Fruit fly (Drosophila melanogaster): ENCODE measurements around the gene Hsp70Bb.
"Not testable (repeated sequence)": the region's sequence is repeated elsewhere in the genome, so short reads cannot be mapped to it uniquely, and the experiment has no call there.

DNA sequence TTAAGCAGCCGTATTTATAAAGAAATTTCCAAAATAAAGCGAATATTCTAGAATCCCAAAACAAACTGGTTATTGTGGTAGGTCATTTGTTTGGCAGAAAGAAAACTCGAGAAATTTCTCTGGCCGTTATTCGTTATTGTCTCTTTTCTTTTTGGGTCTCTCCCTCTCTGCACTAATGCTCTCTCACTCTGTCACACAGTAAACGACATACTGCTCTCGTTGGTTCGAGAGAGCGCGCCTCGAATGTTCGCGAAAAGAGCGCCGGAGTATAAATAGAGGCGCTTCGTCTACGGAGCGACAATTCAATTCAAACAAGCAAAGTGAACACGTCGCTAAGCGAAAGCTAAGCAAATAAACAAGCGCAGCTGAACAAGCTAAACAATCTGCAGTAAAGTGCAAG, 3.2 kb downstream of the Hsp70Bb start, which contains the start of gene Hsp70Bc:
- TF ChIP-seq usp (GFP tag; optimal IDR thresholded peaks at IDR 0.05); Sp1 (GFP tag; optimal IDR thresholded peaks at IDR 0.05); woc (GFP tag; optimal IDR thresholded peaks at IDR 0.05); pan (optimal IDR thresholded peaks at IDR 0.05); dsf (GFP tag; optimal IDR thresholded peaks at IDR 0.05; ENCODE audit: borderline replicate concordance); dl (GFP tag; optimal IDR thresholded peaks at IDR 0.05; ENCODE audit: insufficient read depth in 1 of 2, partially characterized antibody in 2 of 2); GATAd (GFP tag; optimal IDR thresholded peaks at IDR 0.05); N (GFP tag; optimal IDR thresholded peaks at IDR 0.05): not testable (repeated sequence)

Data from whole organism, wandering third instar larva.